Worm (Caenorhabditis elegans) whole organism, L1 larva: ENCODE measurements around the gene bud-31.
A peak's percentile ranks its signal among the peaks of the same experiment; 100 is the strongest.

Experiments used
- C04F5.9 ChIP-seq: sonication (generic microtip); optimal IDR thresholded peaks from 2 replicates; lab custom pipeline; 2016; ENCODE audit warnings: missing genetic modification characterization, missing compliant biosample characterization
- aha-1 ChIP-seq: fragments of 150-350 bp; optimal IDR thresholded peaks from 2 replicates; lab custom pipeline; 2014; ENCODE audit warnings: missing biosample characterization, missing genetic modification characterization
- blmp-1 ChIP-seq: fragments of 150-350 bp; optimal IDR thresholded peaks from 2 replicates; lab custom pipeline; 2014; ENCODE audit warnings: missing biosample characterization, missing genetic modification characterization
- ceh-63 ChIP-seq: fragments of 200-800 bp; sonication (Bioruptor generic); optimal IDR thresholded peaks from 2 replicates; lab custom pipeline; 2018; ENCODE audit warnings: mild to moderate bottlenecking, missing genetic modification characterization, missing compliant biosample characterization
- ceh-82 ChIP-seq, 3 experiments: fragments of 150-350 bp in 1 of 3; sonication (generic microtip) in 2 of 3; optimal IDR thresholded peaks; 2 replicates each; lab custom pipeline; 2014 to 2017; ENCODE audit warnings: missing biosample characterization in 3 of 3, missing genetic modification characterization in 3 of 3
- dsc-1 ChIP-seq: sonication (generic microtip); optimal IDR thresholded peaks from 2 replicates; lab custom pipeline; 2016; ENCODE audit warnings: mild to moderate bottlenecking, missing genetic modification characterization, missing compliant biosample characterization
- efl-1 ChIP-seq, 4 experiments: fragments of 150-350 bp; optimal IDR thresholded peaks in 3 of 4; peaks in 1 of 4; 1 replicate in 1 of 4; 2 replicates in 3 of 4; lab custom pipeline; 2014; ENCODE audit warnings: missing biosample characterization in 2 of 4, missing genetic modification characterization in 2 of 4, missing genetic modification reagents in 2 of 4
- elt-3 ChIP-seq, 6 experiments: fragments of 150-350 bp in 1 of 6; sonication (generic microtip); optimal IDR thresholded peaks; 2 replicates each; lab custom pipeline; 2017 to 2018; ENCODE audit warnings: missing biosample characterization in 6 of 6, missing genetic modification characterization in 6 of 6, inconsistent platforms in 1 of 6
- fkh-10 ChIP-seq: sonication (generic microtip); optimal IDR thresholded peaks from 2 replicates; lab custom pipeline; 2017; ENCODE audit warnings: missing biosample characterization, missing genetic modification reagents, missing genetic modification characterization
- fkh-4 ChIP-seq: sonication (generic microtip); optimal IDR thresholded peaks from 2 replicates; lab custom pipeline; 2016; ENCODE audit warnings: missing compliant biosample characterization, missing genetic modification characterization, borderline replicate concordance
- fkh-8 ChIP-seq: sonication (generic microtip); optimal IDR thresholded peaks from 2 replicates; lab custom pipeline; 2016; ENCODE audit warnings: mild to moderate bottlenecking, missing genetic modification characterization, missing compliant biosample characterization
- fos-1 ChIP-seq: fragments of 150-350 bp; optimal IDR thresholded peaks from 2 replicates; lab custom pipeline; 2014; ENCODE audit warnings: missing biosample characterization, missing genetic modification characterization
- hpl-2 ChIP-seq: fragments of 150-350 bp; optimal IDR thresholded peaks from 2 replicates; lab custom pipeline; 2014; ENCODE audit warnings: missing biosample characterization, missing genetic modification reagents, missing genetic modification characterization
- isw-1 ChIP-seq: fragments of 200-800 bp; sonication (Bioruptor generic); IDR thresholded peaks from 2 replicates; pipeline ENCODE4 v1.3.6; 2022; ENCODE audit warnings: missing genetic modification characterization, missing compliant biosample characterization
- jun-1 ChIP-seq: fragments of 150-350 bp; optimal IDR thresholded peaks from 2 replicates; lab custom pipeline; 2014; ENCODE audit warnings: missing biosample characterization, missing genetic modification reagents, missing genetic modification characterization
- lin-14 ChIP-seq: fragments of 200-800 bp; sonication (Bioruptor generic); optimal IDR thresholded peaks from 2 replicates; lab custom pipeline; 2018; ENCODE audit warnings: mild to moderate bottlenecking, missing genetic modification characterization, moderate library complexity, missing compliant biosample characterization
- lin-35 ChIP-seq, 2 experiments: fragments of 150-350 bp; optimal IDR thresholded peaks; 2 replicates each; lab custom pipeline; 2014; ENCODE audit warnings: missing biosample characterization in 2 of 2, missing genetic modification characterization in 2 of 2, missing genetic modification reagents in 2 of 2
- lir-3 ChIP-seq: sonication (generic microtip); optimal IDR thresholded peaks from 2 replicates; lab custom pipeline; 2016; ENCODE audit warnings: mild to moderate bottlenecking, missing genetic modification characterization, moderate library complexity, missing compliant biosample characterization; ENCODE audit not compliant: poor library complexity
- lsy-2 ChIP-seq, 2 experiments: fragments of 150-350 bp; optimal IDR thresholded peaks; 2 replicates each; lab custom pipeline; 2014; ENCODE audit warnings: missing biosample characterization in 2 of 2, missing genetic modification characterization in 2 of 2
- mab-9 ChIP-seq: fragments of 200-800 bp; sonication (Bioruptor generic); IDR thresholded peaks from 2 replicates; pipeline ENCODE4 v1.3.6; 2022; ENCODE audit warnings: missing genetic modification reagents, missing genetic modification characterization, missing compliant biosample characterization
- mdl-1 ChIP-seq, 2 experiments: fragments of 150-350 bp; optimal IDR thresholded peaks; 2 replicates each; lab custom pipeline; 2014 to 2017; ENCODE audit warnings: missing biosample characterization in 2 of 2, missing genetic modification characterization in 2 of 2, inconsistent platforms in 1 of 2
- mef-2 ChIP-seq: fragments of 150-350 bp; optimal IDR thresholded peaks from 2 replicates; lab custom pipeline; 2014; ENCODE audit warnings: missing biosample characterization, missing genetic modification characterization
- mep-1 ChIP-seq: fragments of 150-350 bp; optimal IDR thresholded peaks from 2 replicates; lab custom pipeline; 2014; ENCODE audit warnings: missing biosample characterization, missing genetic modification characterization
- nhr-19 ChIP-seq: fragments of 200-800 bp; sonication (Bioruptor generic); conservative IDR thresholded peaks from 2 replicates; pipeline ENCODE4 v1.3.6; 2022; ENCODE audit warnings: missing genetic modification characterization, missing compliant biosample characterization
- nhr-47 ChIP-seq: sonication (generic microtip); optimal IDR thresholded peaks from 2 replicates; lab custom pipeline; 2016; ENCODE audit warnings: mild to moderate bottlenecking, missing genetic modification characterization, moderate library complexity, missing compliant biosample characterization
- nhr-71 ChIP-seq: sonication (generic microtip); optimal IDR thresholded peaks from 2 replicates; lab custom pipeline; 2016; ENCODE audit warnings: mild to moderate bottlenecking, missing genetic modification characterization, moderate library complexity, missing compliant biosample characterization
- nhr-76 ChIP-seq: sonication (generic microtip); optimal IDR thresholded peaks from 2 replicates; lab custom pipeline; 2017; ENCODE audit warnings: missing biosample characterization, missing genetic modification characterization
- nhr-84 ChIP-seq: sonication (generic microtip); optimal IDR thresholded peaks from 2 replicates; lab custom pipeline; 2017; ENCODE audit warnings: missing biosample characterization, missing genetic modification characterization
- pag-3 ChIP-seq: sonication (generic microtip); optimal IDR thresholded peaks from 2 replicates; lab custom pipeline; 2017; ENCODE audit warnings: missing genetic modification characterization, mild to moderate bottlenecking, missing compliant biosample characterization, antibody characterized with exemption, borderline replicate concordance; ENCODE audit not compliant: insufficient read depth
- skn-1 ChIP-seq: fragments of 150-350 bp; optimal IDR thresholded peaks from 2 replicates; lab custom pipeline; 2014; ENCODE audit warnings: missing biosample characterization, missing genetic modification characterization
- snpc-4 ChIP-seq: fragments of 150-350 bp; optimal IDR thresholded peaks from 2 replicates; lab custom pipeline; 2014; ENCODE audit warnings: missing biosample characterization, missing genetic modification characterization
- sox-4 ChIP-seq: sonication (generic microtip); optimal IDR thresholded peaks from 2 replicates; lab custom pipeline; 2016; ENCODE audit warnings: missing genetic modification characterization, missing compliant biosample characterization
- sptf-1 ChIP-seq: fragments of 150-350 bp; optimal IDR thresholded peaks from 2 replicates; lab custom pipeline; 2014; ENCODE audit warnings: missing biosample characterization, missing genetic modification characterization
- sup-37 ChIP-seq: fragments of 200-800 bp; sonication (Bioruptor generic); optimal IDR thresholded peaks from 2 replicates; lab custom pipeline; 2018; ENCODE audit warnings: mild to moderate bottlenecking, missing genetic modification characterization, missing compliant biosample characterization
- swsn-7 ChIP-seq: sonication (generic microtip); optimal IDR thresholded peaks from 2 replicates; lab custom pipeline; 2016; ENCODE audit warnings: missing genetic modification characterization, missing compliant biosample characterization
- tbx-2 ChIP-seq: sonication (generic microtip); optimal IDR thresholded peaks from 2 replicates; lab custom pipeline; 2016; ENCODE audit warnings: missing genetic modification characterization, missing compliant biosample characterization
- xbp-1 ChIP-seq: sonication (generic microtip); optimal IDR thresholded peaks from 2 replicates; lab custom pipeline; 2016; ENCODE audit warnings: missing genetic modification characterization, missing compliant biosample characterization
- ztf-11 ChIP-seq, 2 experiments: sonication (generic microtip); optimal IDR thresholded peaks; 2 replicates each; lab custom pipeline; 2016 to 2017; ENCODE audit warnings: missing genetic modification characterization in 2 of 2, missing biosample characterization in 1 of 2, missing compliant biosample characterization in 1 of 2

The bud-31 gene

DNA sequence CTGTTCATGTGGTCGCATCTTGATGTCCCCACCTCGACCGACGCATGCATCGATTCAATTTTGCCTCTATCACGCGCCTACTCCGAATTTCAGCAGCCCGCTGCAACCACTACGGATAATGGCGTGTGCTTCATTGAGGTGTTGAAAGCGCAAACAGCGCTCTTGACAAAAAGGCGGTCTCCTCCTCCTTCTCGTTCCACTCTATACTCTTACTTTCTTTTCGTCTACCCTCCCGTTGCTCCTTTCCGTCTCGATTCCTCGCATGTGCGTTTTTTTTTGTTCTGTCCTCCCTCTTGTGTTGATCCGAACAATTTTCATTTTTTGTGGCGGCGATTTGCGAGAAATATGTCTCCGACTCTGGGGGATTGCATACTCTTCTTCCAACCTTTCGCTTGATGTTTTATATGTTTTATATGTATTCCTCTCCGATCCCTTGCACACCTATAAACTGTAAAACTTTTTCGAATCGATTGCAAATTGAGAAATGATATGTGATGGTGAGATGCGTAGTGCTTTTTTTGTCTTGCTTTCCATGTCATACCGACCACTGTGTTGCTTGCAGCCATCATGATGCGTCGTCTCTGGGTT, 6.4 kb upstream of the bud-31 start:
- no peak for TF ChIP-seq skn-1 (tag; lab: Kevin White, UChicago)
- TF ChIP-seq mep-1 (tag; lab: Kevin White, UChicago): peak; percentile 40
- TF ChIP-seq mef-2 (tag; lab: Kevin White, UChicago): no peak
- TF ChIP-seq fkh-8 (tag; lab: Kevin White, UChicago): peak; percentile 49
- TF ChIP-seq lin-14: peak; percentile 51
- TF ChIP-seq blmp-1 (tag; lab: Kevin White, UChicago): peak; percentile 49
- no peak for TF ChIP-seq tbx-2 (tag; lab: Kevin White, UChicago)
- peak in 2 of 3 experiments; percentile 13 to 18 for TF ChIP-seq ceh-82 (tag; optimal IDR thresholded peaks at IDR 0.05; lab: Kevin White, UChicago)
- TF ChIP-seq fkh-4: no peak

ce11 chrIII:9701798-9702197, 5.5 kb upstream of the bud-31 start:
- TF ChIP-seq sptf-1 (tag; lab: Kevin White, UChicago) (no peak), snpc-4 (tag; lab: Kevin White, UChicago) (no peak), nhr-19 (GFP tag; lab: Robert Waterston, UW) (no peak), fkh-4 (no peak), hpl-2 (no peak), lin-14 (peak; percentile 62), ceh-82 (tag; optimal IDR thresholded peaks at IDR 0.05; lab: Kevin White, UChicago) (peak in 1 of 3 experiments; percentile 23), nhr-47 (tag; lab: Kevin White, UChicago) (peak; percentile 0), pag-3 (tag; lab: Kevin White, UChicago) (no peak), ztf-11 (tag; optimal IDR thresholded peaks at IDR 0.05; lab: Kevin White, UChicago) (no peak), nhr-84 (tag; lab: Kevin White, UChicago) (no peak), xbp-1 (tag; lab: Kevin White, UChicago) (no peak), dsc-1 (tag; lab: Kevin White, UChicago) (no peak)

DNA sequence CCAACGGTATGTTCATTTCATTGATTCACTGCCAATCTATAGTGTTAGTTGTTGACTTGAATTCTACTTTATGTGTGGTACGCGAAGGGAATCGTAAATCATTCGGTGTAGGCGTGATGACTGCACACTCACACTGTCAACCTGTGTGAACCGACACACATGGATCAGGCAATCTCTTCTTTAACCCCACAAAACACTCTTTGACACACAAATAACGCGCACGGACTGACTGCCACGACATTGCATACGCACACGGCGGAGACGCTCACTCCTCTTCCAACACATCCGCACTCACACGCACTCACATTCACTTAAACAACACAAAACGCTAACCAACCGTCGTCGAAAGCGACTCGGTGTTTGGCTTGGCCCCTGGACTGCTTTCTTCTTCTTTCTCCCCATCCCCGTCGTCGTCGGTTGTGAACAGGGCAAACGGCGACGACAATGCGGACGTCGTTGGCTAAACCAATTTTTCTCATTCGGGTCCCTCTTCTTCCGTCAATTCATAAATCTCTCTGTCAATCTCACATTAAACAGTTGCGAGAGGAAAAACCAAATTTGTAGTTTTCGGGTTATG, 3.9 kb upstream of the bud-31 start:
- TF ChIP-seq skn-1 (tag; lab: Kevin White, UChicago) (no peak), aha-1 (tag; lab: Kevin White, UChicago) (no peak), sup-37 (no peak), sptf-1 (tag; lab: Kevin White, UChicago) (no peak), fos-1 (tag; lab: Kevin White, UChicago) (no peak), lir-3 (tag; lab: Kevin White, UChicago) (no peak), lsy-2 (tag; optimal IDR thresholded peaks at IDR 0.05; lab: Kevin White, UChicago) (no peak), ceh-63 (no peak), nhr-84 (tag; lab: Kevin White, UChicago) (no peak), jun-1 (tag; lab: Kevin White, UChicago) (no peak), lin-14 (peak; percentile 43), fkh-10 (GFP tag; lab: Kevin White, UChicago) (no peak), blmp-1 (tag; lab: Kevin White, UChicago) (peak; percentile 19), lin-35 (GFP tag; optimal IDR thresholded peaks at IDR 0.05; lab: Kevin White, UChicago) (peak in 1 of 2 experiments; percentile 36), C04F5.9 (no peak), sox-4 (tag; lab: Kevin White, UChicago) (no peak), swsn-7 (tag; lab: Kevin White, UChicago) (no peak), efl-1 (optimal IDR thresholded peaks at IDR 0.05; lab: Kevin White, UChicago) (no peak), efl-1 (GFP tag; optimal IDR thresholded peaks at IDR 0.05 in 1 of 2; lab: Kevin White, UChicago) (peak in 1 of 2 experiments; percentile 14), isw-1 (no peak), nhr-76 (no peak), mab-9 (GFP tag; lab: Robert Waterston, UW) (no peak), mdl-1 (tag; optimal IDR thresholded peaks at IDR 0.05; lab: Kevin White, UChicago) (no peak), dsc-1 (tag; lab: Kevin White, UChicago) (no peak), nhr-71 (tag; lab: Kevin White, UChicago) (no peak), elt-3 (tag; optimal IDR thresholded peaks at IDR 0.05; lab: Kevin White, UChicago) (peak in 1 of 6 experiments; percentile 13), nhr-47 (tag; lab: Kevin White, UChicago) (no peak)
